Worm (Caenorhabditis elegans): ENCODE data around the gene M02B1.4.

The M02B1.4 gene

DNA sequence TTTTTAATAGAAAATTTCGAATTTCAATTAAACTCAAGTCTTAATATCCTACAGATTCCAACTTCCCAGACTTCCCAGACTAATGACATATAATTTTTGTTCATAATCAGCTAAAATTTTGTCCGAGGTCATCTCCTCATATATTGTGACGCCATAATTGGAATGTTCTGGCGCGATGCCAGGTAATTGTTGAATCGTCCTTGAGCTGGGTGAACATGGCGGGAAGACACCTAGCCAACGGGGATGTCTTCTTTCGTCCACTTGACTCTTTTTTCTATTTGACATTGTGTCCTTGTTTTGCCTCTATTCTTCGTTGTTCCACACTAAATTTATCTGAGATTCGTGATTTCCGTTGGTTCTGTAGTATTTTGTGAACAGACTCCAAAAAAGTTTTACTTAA, 28.3 kb downstream of the M02B1.4 start:
- no peak for TF ChIP-seq snpc-3.4 (tag; optimal IDR thresholded peaks at IDR 0.05)
- TF ChIP-seq aptf-2 (GFP tag; conservative IDR thresholded peaks at IDR 0.05) = no peak
- no peak for TF ChIP-seq nhr-120 (GFP tag; IDR thresholded peaks at IDR 0.05)
- TF ChIP-seq madf-8 (GFP tag; conservative IDR thresholded peaks at IDR 0.05) = no peak
- no peak for TF ChIP-seq rpc-1 (optimal IDR thresholded peaks at IDR 0.05)
- TF ChIP-seq rpc-1 (tag; optimal IDR thresholded peaks at IDR 0.05) = no peak
- no peak for TF ChIP-seq xnd-1 (tag; optimal IDR thresholded peaks at IDR 0.05)
- no peak for TF ChIP-seq somi-1 (GFP tag; optimal IDR thresholded peaks at IDR 0.05)
- no peak for TF ChIP-seq F52B5.7 (tag; optimal IDR thresholded peaks at IDR 0.05)

DNA sequence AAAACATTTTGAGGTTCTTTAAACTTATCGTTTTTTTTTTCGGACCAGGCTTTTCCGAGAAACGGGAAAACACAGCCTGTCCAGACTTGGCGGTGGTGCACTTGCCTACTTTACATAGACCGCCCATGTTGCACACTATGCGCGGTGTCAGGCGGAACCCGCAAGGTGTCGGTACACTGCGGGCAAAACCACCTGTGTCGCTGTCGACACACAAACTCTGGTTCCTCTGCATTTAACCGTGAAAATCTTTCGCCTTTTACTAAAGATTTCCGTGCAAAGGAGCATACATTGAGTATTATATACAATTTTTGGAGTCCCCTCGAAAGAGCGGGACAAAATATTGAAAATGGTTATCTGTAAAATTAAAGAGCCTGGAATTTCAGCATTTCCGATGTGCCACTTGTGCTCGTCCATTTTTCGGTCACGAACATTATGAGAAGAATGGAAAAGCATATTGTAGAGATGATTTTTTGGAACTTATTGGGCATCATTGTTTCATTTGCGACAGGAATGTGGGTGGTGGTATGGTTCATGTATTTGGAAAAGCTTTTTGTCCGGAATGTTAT, 29.7 kb downstream of the M02B1.4 start:
- TF ChIP-seq ceh-91 (GFP tag; IDR thresholded peaks at IDR 0.05) (0 out of 2 replicates have a peak, but pooled peaks have one; percentile 17), repo-1 (tag; optimal IDR thresholded peaks at IDR 0.05) (peak; percentile 2), xnd-1 (tag; optimal IDR thresholded peaks at IDR 0.05) (peak; percentile 24), cebp-2 (GFP tag; IDR thresholded peaks at IDR 0.05) (no peak), K11D2.4 (GFP tag; IDR thresholded peaks at IDR 0.05) (no peak), F57C9.4 (tag; optimal IDR thresholded peaks at IDR 0.05) (no peak), F55B11.4 (tag; optimal IDR thresholded peaks at IDR 0.05; ENCODE audit: borderline replicate concordance, insufficient read depth) (no peak), hsf-1 (GFP tag; IDR thresholded peaks at IDR 0.05) (peak; percentile 39; the same call in 1 of the 2 replicates), B0336.3 (GFP tag; IDR thresholded peaks at IDR 0.05) (0 out of 2 replicates have a peak, but pooled peaks have one; percentile 33), ceh-40 (GFP tag; IDR thresholded peaks at IDR 0.05) (no peak), F33H1.4 (GFP tag; IDR thresholded peaks at IDR 0.05) (peak; percentile 54), athp-1 (tag; optimal IDR thresholded peaks at IDR 0.05) (no peak), nhr-120 (GFP tag; IDR thresholded peaks at IDR 0.05) (no peak), tbp1 (GFP tag; optimal IDR thresholded peaks at IDR 0.05) (peak; percentile 64), Y56A3A.18 (GFP tag; IDR thresholded peaks at IDR 0.05) (0 out of 2 replicates have a peak, but pooled peaks have one; percentile 46), pbrm-1 (GFP tag; IDR thresholded peaks at IDR 0.05) (peak; percentile 89), ztf-18 (tag; optimal IDR thresholded peaks at IDR 0.05) (no peak), snpc-4 (GFP tag; optimal IDR thresholded peaks at IDR 0.05) (peak; percentile 74), snpc-4 (tag; optimal IDR thresholded peaks at IDR 0.05) (peak; percentile 82 to 97 (median 94)), attf-6 (GFP tag; IDR thresholded peaks at IDR 0.05) (peak; percentile 92), dpff-1 (tag; optimal IDR thresholded peaks at IDR 0.05) (no peak), B0019.2 (GFP tag; conservative IDR thresholded peaks at IDR 0.05) (no peak), ztf-6 (GFP tag; IDR thresholded peaks at IDR 0.05) (no peak), dox-1 (GFP tag; IDR thresholded peaks at IDR 0.05) (0 out of 2 replicates have a peak, but pooled peaks have one; percentile 72), D2030.7 (GFP tag; IDR thresholded peaks at IDR 0.05) (peak; percentile 90), nfyb-1 (GFP tag; IDR thresholded peaks at IDR 0.05) (peak; percentile 70), snpc-1.1 (tag; optimal IDR thresholded peaks at IDR 0.05; ENCODE audit: insufficient read depth) (peak; percentile 88), rec-8 (tag; optimal IDR thresholded peaks at IDR 0.05) (no peak), rcor-1 (GFP tag; IDR thresholded peaks at IDR 0.05) (peak; percentile 48), hmg-1.2 (GFP tag; IDR thresholded peaks at IDR 0.05) (peak; percentile 94), lsl-1 (GFP tag; optimal IDR thresholded peaks at IDR 0.05) (peak; percentile 53), tbx-9 (tag; optimal IDR thresholded peaks at IDR 0.05; ENCODE audit: borderline replicate concordance) (no peak), snpc-3.4 (tag; optimal IDR thresholded peaks at IDR 0.05) (peak; percentile 12), him-1 (tag; optimal IDR thresholded peaks at IDR 0.05) (peak; percentile 60), madf-6 (GFP tag; IDR thresholded peaks at IDR 0.05) (peak; percentile 78), ets-4 (GFP tag; optimal IDR thresholded peaks at IDR 0.05) (no peak), efl-1 (GFP tag; optimal IDR thresholded peaks at IDR 0.05) (no peak), sdz-38 (tag; optimal IDR thresholded peaks at IDR 0.05) (no peak)
